Fruit fly (Drosophila melanogaster) whole organism, pupa: Measurements from ENCODE around the gene Smvt.

ENCODE experiments used
- CG10348 ChIP-seq: fragments of 200-800 bp; sonication (Bioruptor generic); IDR thresholded peaks from 2 replicates; pipeline ENCODE4 v1.3.6; 2022; ENCODE audit warnings: missing biosample characterization, missing genetic modification characterization
- CG12605 ChIP-seq: fragments of 200-800 bp; sonication (Bioruptor generic); IDR thresholded peaks from 2 replicates; pipeline ENCODE4 v1.3.6; 2022; ENCODE audit warnings: missing biosample characterization, missing genetic modification characterization
- CG13204 ChIP-seq: fragments of 200-800 bp; sonication (Bioruptor generic); optimal IDR thresholded peaks from 2 replicates; lab custom pipeline; 2018; ENCODE audit warnings: missing biosample characterization, mild to moderate bottlenecking, missing genetic modification characterization, moderate library complexity
- CG14655 ChIP-seq: fragments of 200-800 bp; sonication (Bioruptor generic); optimal IDR thresholded peaks from 3 replicates; lab custom pipeline; 2017; ENCODE audit warnings: mild to moderate bottlenecking, missing biosample characterization, missing genetic modification reagents, missing genetic modification characterization
- CG15710 ChIP-seq: fragments of 200-800 bp; sonication (Bioruptor generic); optimal IDR thresholded peaks from 2 replicates; lab custom pipeline; 2018; ENCODE audit warnings: missing biosample characterization, mild to moderate bottlenecking, missing genetic modification characterization, moderate library complexity
- CG17806 ChIP-seq: fragments of 200-800 bp; sonication (Bioruptor generic); optimal IDR thresholded peaks from 2 replicates; lab custom pipeline; 2018; ENCODE audit warnings: missing biosample characterization, mild to moderate bottlenecking, missing genetic modification characterization, moderate library complexity
- CG32121 ChIP-seq: fragments of 200-800 bp; sonication (Bioruptor generic); IDR thresholded peaks from 2 replicates; pipeline ENCODE4 v1.3.6; 2022; ENCODE audit warnings: missing biosample characterization, missing genetic modification characterization
- CG34367 ChIP-seq: fragments of 200-800 bp; sonication (Bioruptor generic); optimal IDR thresholded peaks from 2 replicates; lab custom pipeline; 2018; ENCODE audit warnings: missing biosample characterization, mild to moderate bottlenecking, missing genetic modification characterization
- CG4496 ChIP-seq: fragments of 200-800 bp; sonication (Bioruptor generic); IDR thresholded peaks from 3 replicates; pipeline ENCODE4 v1.3.6; 2022; ENCODE audit warnings: missing biosample characterization, missing genetic modification characterization
- CG8159 ChIP-seq: fragments of 200-800 bp; sonication (Bioruptor generic); optimal IDR thresholded peaks from 3 replicates; lab custom pipeline; 2018; ENCODE audit warnings: missing biosample characterization, mild to moderate bottlenecking, missing genetic modification characterization, moderate library complexity
- CG8301 ChIP-seq: fragments of 200-800 bp; sonication (Bioruptor generic); optimal IDR thresholded peaks from 2 replicates; lab custom pipeline; 2018; ENCODE audit warnings: missing biosample characterization, mild to moderate bottlenecking, missing genetic modification characterization
- CG9948 ChIP-seq: fragments of 200-800 bp; sonication (Bioruptor generic); optimal IDR thresholded peaks from 2 replicates; lab custom pipeline; 2018; ENCODE audit warnings: missing biosample characterization, mild to moderate bottlenecking, missing genetic modification characterization, moderate library complexity
- D1 ChIP-seq: fragments of 200-800 bp; sonication (Bioruptor generic); optimal IDR thresholded peaks from 2 replicates; lab custom pipeline; 2018; ENCODE audit warnings: missing biosample characterization, mild to moderate bottlenecking, missing genetic modification characterization, moderate library complexity
- EcR ChIP-seq: fragments of 200-800 bp; sonication (Bioruptor generic); optimal IDR thresholded peaks from 3 replicates; lab custom pipeline; 2019; ENCODE audit warnings: missing biosample characterization, missing genetic modification characterization, mild to moderate bottlenecking, moderate library complexity, missing genetic modification reagents
- Ets98B ChIP-seq: fragments of 200-800 bp; sonication (Bioruptor generic); IDR thresholded peaks from 2 replicates; pipeline ENCODE4 v1.3.6; 2022; ENCODE audit warnings: missing biosample characterization, missing genetic modification characterization
- Pif1A ChIP-seq: fragments of 200-800 bp; sonication (Bioruptor generic); optimal IDR thresholded peaks from 3 replicates; lab custom pipeline; 2016; ENCODE audit warnings: missing biosample characterization, missing genetic modification characterization
- Pif1B ChIP-seq: fragments of 200-800 bp; sonication (Bioruptor generic); optimal IDR thresholded peaks from 3 replicates; lab custom pipeline; 2016; ENCODE audit warnings: missing biosample characterization, missing genetic modification characterization
- Snoo ChIP-seq: fragments of 200-800 bp; sonication (Bioruptor generic); optimal IDR thresholded peaks from 3 replicates; lab custom pipeline; 2017; ENCODE audit warnings: missing biosample characterization, mild to moderate bottlenecking, missing genetic modification characterization, inconsistent platforms
- fd96Ca ChIP-seq: fragments of 200-800 bp; sonication (Bioruptor generic); IDR thresholded peaks from 3 replicates; pipeline ENCODE4 v1.3.6; 2022; ENCODE audit warnings: missing biosample characterization, missing genetic modification characterization
- gl ChIP-seq: fragments of 200-800 bp; sonication (Bioruptor generic); optimal IDR thresholded peaks from 2 replicates; lab custom pipeline; 2018; ENCODE audit warnings: missing biosample characterization, mild to moderate bottlenecking, missing genetic modification characterization
- rn ChIP-seq: fragments of 200-800 bp; sonication (Bioruptor generic); IDR thresholded peaks from 2 replicates; pipeline ENCODE4 v1.3.6; 2022; ENCODE audit warnings: missing biosample characterization, missing genetic modification characterization

The Smvt gene

DNA sequence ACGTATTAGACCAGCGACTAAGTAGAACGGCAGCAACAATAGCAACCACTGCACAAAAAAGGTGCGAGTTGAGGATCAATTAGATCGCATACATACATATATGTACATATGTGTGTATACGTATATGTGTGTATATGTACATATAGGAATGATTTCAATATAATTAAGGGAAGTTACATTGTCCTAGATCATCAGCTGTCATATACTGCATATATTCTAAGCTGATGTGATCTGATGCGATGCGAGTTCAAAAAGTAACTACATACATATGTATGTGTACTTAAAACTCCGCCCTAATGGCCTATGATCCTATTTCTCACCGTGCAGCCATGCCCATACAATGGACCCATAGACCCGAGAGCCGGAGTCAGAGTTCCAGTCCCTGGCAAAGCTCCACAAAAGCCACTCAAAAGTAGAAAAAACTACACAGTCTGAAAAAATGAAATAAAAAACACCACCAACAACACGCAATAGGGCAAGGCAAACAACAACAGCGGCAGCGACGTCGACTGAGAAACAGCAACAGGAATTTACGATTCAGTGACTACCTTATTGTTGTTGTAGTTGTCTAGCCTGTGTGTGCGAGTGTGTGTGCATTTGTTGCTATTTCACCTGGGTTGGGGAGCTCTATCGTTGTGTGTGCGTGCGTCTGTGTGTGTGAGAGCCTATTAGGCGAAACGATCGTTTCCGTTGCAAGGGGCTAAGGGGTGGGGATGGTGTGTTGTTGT, 38.0 kb downstream of the Smvt start:
- TF ChIP-seq CG8159 (no peak), fd96Ca (GFP tag; lab: Robert Waterston, UW) (peak; percentile 71), D1 (no peak), CG10348 (GFP tag; lab: Robert Waterston, UW) (no peak), CG13204 (GFP tag; lab: Kevin White, UChicago) (no peak), CG14655 (peak; percentile 85), CG17806 (tag; lab: Kevin White, UChicago) (peak; percentile 33), CG34367 (peak; percentile 31), EcR (GFP tag; lab: Kevin White, UChicago) (peak; percentile 53), CG32121 (peak; percentile 60; the same call in 1 of the 2 replicates), Pif1A (GFP tag; lab: Kevin White, UChicago) (peak; percentile 46), Pif1B (GFP tag; lab: Kevin White, UChicago) (peak; percentile 61), Ets98B (GFP tag; lab: Robert Waterston, UW) (no peak; the same call in 1 of the 2 replicates), CG12605 (GFP tag; lab: Robert Waterston, UW) (no peak), gl (no peak), CG9948 (tag; lab: Kevin White, UChicago) (peak; percentile 41), CG8301 (tag; lab: Kevin White, UChicago) (peak; percentile 71), Snoo (tag; lab: Kevin White, UChicago) (no peak), CG15710 (peak; percentile 20), CG4496 (0 out of 3 replicates have a peak, but pooled peaks have one; percentile 7), rn (GFP tag; lab: Robert Waterston, UW) (no peak)

DNA sequence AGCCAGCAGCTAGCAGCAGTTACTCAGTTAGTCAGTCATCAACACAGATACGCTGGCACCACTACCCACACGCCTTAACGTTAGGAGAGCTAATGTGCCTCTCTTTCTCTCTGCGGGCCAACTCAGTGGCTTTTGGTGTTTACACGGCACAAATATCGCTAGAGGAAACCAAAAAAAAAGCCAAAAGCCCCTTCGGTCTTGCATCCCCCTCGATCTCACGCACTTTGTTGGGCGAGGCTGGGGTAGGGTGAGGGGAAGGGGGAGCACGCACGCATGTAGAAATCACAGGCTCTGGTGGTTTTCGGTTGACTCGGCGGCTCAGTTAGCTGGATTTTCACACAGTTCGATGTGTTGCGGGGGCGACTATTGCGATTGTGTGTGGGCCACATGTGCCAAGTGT, 39.4 kb downstream of the Smvt start:
- TF ChIP-seq CG9948 (tag; lab: Kevin White, UChicago) (no peak), CG13204 (GFP tag; lab: Kevin White, UChicago) (no peak), CG15710 (no peak), CG10348 (GFP tag; lab: Robert Waterston, UW) (no peak), CG32121 (no peak), Snoo (tag; lab: Kevin White, UChicago) (no peak), rn (GFP tag; lab: Robert Waterston, UW) (no peak), Pif1B (GFP tag; lab: Kevin White, UChicago) (no peak), CG8159 (no peak), CG14655 (no peak), gl (no peak), fd96Ca (GFP tag; lab: Robert Waterston, UW) (no peak; the same call in 2 of the 3 replicates), CG12605 (GFP tag; lab: Robert Waterston, UW) (no peak), D1 (no peak), CG8301 (tag; lab: Kevin White, UChicago) (no peak), Pif1A (GFP tag; lab: Kevin White, UChicago) (no peak)

DNA sequence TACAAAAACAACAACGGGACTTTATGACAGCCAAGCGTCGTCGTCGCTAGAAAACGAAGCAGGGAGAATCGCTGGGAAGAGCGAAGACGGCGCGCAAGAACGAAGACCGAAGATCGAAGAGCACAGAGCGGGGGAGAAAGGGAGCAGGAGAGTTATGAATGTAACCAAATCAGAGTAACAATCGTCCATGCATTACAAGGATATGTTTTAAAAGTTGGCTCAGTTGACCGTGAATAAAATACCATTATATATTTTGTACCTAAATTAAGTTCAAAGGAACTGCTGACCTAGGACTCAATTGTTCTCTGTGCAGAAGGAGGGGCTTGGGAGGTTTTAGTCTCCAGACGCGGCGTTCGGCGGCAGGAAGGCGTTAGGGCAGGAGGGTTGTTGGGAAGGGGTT, 39.9 kb downstream of the Smvt start:
- peak; percentile 13 for TF ChIP-seq CG9948 (tag; lab: Kevin White, UChicago)
- no peak for TF ChIP-seq CG8159
- TF ChIP-seq CG12605 (GFP tag; lab: Robert Waterston, UW), result no peak
- TF ChIP-seq Snoo (tag; lab: Kevin White, UChicago), result no peak
- TF ChIP-seq CG14655, result peak; percentile 41
- TF ChIP-seq CG8301 (tag; lab: Kevin White, UChicago), result peak; percentile 54
- 0 out of 3 replicates have a peak, but pooled peaks have one; percentile 13 for TF ChIP-seq fd96Ca (GFP tag; lab: Robert Waterston, UW)
- TF ChIP-seq CG34367, result no peak
- TF ChIP-seq gl, result no peak
- TF ChIP-seq CG13204 (GFP tag; lab: Kevin White, UChicago), result no peak
- no peak for TF ChIP-seq CG32121
- no peak for TF ChIP-seq rn (GFP tag; lab: Robert Waterston, UW)
- no peak for TF ChIP-seq Ets98B (GFP tag; lab: Robert Waterston, UW)
- no peak for TF ChIP-seq CG4496
- TF ChIP-seq Pif1A (GFP tag; lab: Kevin White, UChicago), result no peak
- TF ChIP-seq, all 21 proteins: peak for 4

DNA sequence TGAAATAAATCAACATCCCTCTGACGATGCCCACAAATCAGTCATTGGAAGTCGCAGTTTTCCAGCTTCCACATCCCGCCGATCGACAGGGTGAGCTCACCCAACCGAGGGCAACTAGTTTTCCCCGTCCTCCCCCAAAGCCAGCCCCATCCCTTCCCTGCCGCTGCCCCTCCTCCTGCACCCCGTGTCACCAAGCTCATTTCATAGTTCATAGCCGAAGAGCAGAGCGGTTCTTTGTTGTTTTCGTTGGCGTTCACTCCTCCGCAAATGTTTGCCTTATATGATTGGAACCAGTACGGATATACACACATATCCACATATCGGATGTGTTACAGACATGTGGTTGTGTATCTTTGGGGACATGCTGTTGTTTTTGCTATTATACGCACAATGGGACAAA, 41.3 kb downstream of the Smvt start:
- TF ChIP-seq CG8301 (tag; lab: Kevin White, UChicago), result no peak
- peak; percentile 20; the same call in 1 of the 3 replicates for TF ChIP-seq fd96Ca (GFP tag; lab: Robert Waterston, UW)
- TF ChIP-seq EcR (GFP tag; lab: Kevin White, UChicago), result peak; percentile 38
- no peak for TF ChIP-seq Ets98B (GFP tag; lab: Robert Waterston, UW)
- peak; percentile 36 for TF ChIP-seq CG13204 (GFP tag; lab: Kevin White, UChicago)
- TF ChIP-seq, all 21 proteins: peak for 3

DNA sequence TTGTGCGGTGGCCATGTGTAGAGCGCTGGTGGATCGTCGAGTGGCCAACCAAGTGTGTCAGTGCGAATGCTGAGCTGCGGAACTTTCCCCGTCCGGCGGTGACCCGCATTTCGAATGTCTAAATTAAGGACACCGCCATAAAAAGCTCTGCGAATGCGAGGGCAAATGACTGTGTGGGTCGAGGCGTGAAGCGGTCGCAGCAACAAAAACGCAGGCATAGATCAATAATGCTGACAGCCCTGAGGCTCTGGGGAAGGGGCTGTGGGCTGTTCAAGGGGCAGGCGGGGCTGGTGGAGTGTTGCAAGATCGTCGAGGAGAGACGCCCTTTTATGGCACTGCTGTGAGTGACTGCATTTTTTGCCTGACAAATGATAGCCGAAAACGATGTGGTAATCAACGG, 41.9 kb downstream of the Smvt start:
- peak; percentile 23; the same call in 1 of the 2 replicates for TF ChIP-seq CG32121
- no peak for TF ChIP-seq CG10348 (GFP tag; lab: Robert Waterston, UW)

DNA sequence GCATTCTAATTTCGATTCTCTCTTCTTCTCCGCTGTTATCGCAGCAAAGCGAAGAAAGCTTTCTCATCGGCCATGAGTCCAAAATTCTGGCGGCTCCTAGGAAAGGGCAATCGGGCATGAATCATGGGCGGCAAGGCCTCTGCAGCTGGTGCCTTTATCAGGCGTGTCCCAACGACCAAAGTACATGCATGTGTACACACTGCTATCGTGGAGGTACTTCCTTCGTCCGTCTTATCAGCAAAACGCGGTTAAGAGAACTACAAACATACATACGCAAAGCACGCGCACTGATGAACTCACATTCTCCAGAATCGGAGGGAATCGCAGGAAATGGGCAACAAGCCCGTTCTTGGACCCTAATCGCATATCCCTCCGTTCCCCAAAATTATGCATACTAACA, 42.4 kb downstream of the Smvt start:
- TF ChIP-seq EcR (GFP tag; lab: Kevin White, UChicago) (no peak), CG9948 (tag; lab: Kevin White, UChicago) (no peak), CG4496 (peak; percentile 31; the same call in 1 of the 3 replicates), gl (peak; percentile 52)
